Worm (Caenorhabditis elegans) whole organism, L4 larva: ENCODE data around the gene gcy-32.

ENCODE experiments used
- F49E8.2 ChIP-seq: sonication (generic microtip); optimal IDR thresholded peaks from 2 replicates; lab custom pipeline; 2016; ENCODE audit warnings: missing compliant biosample characterization, mild to moderate bottlenecking, missing genetic modification characterization, borderline replicate concordance
- T26A8.4 ChIP-seq: fragments of 200-800 bp; sonication (Bioruptor generic); IDR thresholded peaks from 2 replicates; pipeline ENCODE4 v1.3.6; 2022; ENCODE audit warnings: missing genetic modification characterization, missing compliant biosample characterization
- Y75B8A.6 ChIP-seq: fragments of 200-800 bp; sonication (Bioruptor generic); IDR thresholded peaks from 2 replicates; pipeline ENCODE4 v1.3.6; 2022; ENCODE audit warnings: missing genetic modification reagents, missing genetic modification characterization, missing compliant biosample characterization
- aha-1 ChIP-seq: fragments of 150-350 bp; peaks from one replicate; lab custom pipeline; 2014; ENCODE audit warnings: missing biosample characterization, missing genetic modification characterization
- arid-1 ChIP-seq: fragments of 200-800 bp; sonication (Bioruptor generic); conservative IDR thresholded peaks from 2 replicates; pipeline ENCODE4 v1.3.6; 2022; ENCODE audit warnings: missing genetic modification reagents, missing genetic modification characterization, missing compliant biosample characterization
- attf-4 ChIP-seq: sonication (generic microtip); optimal IDR thresholded peaks from 3 replicates; lab custom pipeline; 2017; ENCODE audit warnings: missing biosample characterization, missing genetic modification characterization
- ceh-28 ChIP-seq: fragments of 150-350 bp; optimal IDR thresholded peaks from 2 replicates; lab custom pipeline; 2014; ENCODE audit warnings: missing biosample characterization, missing genetic modification reagents, missing genetic modification characterization
- cey-2 ChIP-seq: sonication (generic microtip); optimal IDR thresholded peaks from 3 replicates; lab custom pipeline; 2017; ENCODE audit warnings: missing genetic modification characterization, mild to moderate bottlenecking, missing compliant biosample characterization, antibody characterized with exemption, borderline replicate concordance; ENCODE audit not compliant: insufficient read depth
- daf-16 ChIP-seq, 3 experiments: sonication (generic microtip); optimal IDR thresholded peaks; 2 replicates each; lab custom pipeline; 2016 to 2017; ENCODE audit warnings: missing genetic modification characterization in 3 of 3, missing genetic modification reagents in 3 of 3, mild to moderate bottlenecking in 2 of 3, missing compliant biosample characterization in 2 of 3, missing biosample characterization in 1 of 3, moderate library complexity in 1 of 3
- daf-8 ChIP-seq: fragments of 200-800 bp; sonication (Bioruptor generic); IDR thresholded peaks from 2 replicates; pipeline ENCODE4 v1.3.6; 2022; ENCODE audit warnings: missing genetic modification characterization, missing compliant biosample characterization
- duxl-1 ChIP-seq: sonication (generic microtip); optimal IDR thresholded peaks from 2 replicates; lab custom pipeline; 2016; ENCODE audit warnings: mild to moderate bottlenecking, missing genetic modification characterization, moderate library complexity, missing compliant biosample characterization; ENCODE audit not compliant: poor library complexity
- dve-1 ChIP-seq: sonication (generic microtip); optimal IDR thresholded peaks from 2 replicates; lab custom pipeline; 2017; ENCODE audit warnings: antibody characterized with exemption, mild to moderate bottlenecking, missing genetic modification characterization, missing compliant biosample characterization; ENCODE audit not compliant: insufficient read depth
- hlh-11 ChIP-seq: fragments of 200-800 bp; sonication (Bioruptor generic); optimal IDR thresholded peaks from 2 replicates; lab custom pipeline; 2018; ENCODE audit warnings: mild to moderate bottlenecking, missing genetic modification characterization, missing compliant biosample characterization
- hmg-1.1 ChIP-seq: fragments of 200-800 bp; sonication (Bioruptor generic); IDR thresholded peaks from 2 replicates; pipeline ENCODE4 v1.3.6; 2022; ENCODE audit warnings: missing genetic modification reagents, missing genetic modification characterization, missing compliant biosample characterization
- lin-1 ChIP-seq: fragments of 200-800 bp; sonication (Bioruptor generic); IDR thresholded peaks from 2 replicates; pipeline ENCODE4 v1.3.6; 2022; ENCODE audit warnings: missing genetic modification reagents, missing genetic modification characterization, missing compliant biosample characterization
- lin-13 ChIP-seq: fragments of 150-350 bp; optimal IDR thresholded peaks from 2 replicates; lab custom pipeline; 2014; ENCODE audit warnings: missing biosample characterization, missing genetic modification reagents, missing genetic modification characterization
- lir-3 ChIP-seq: sonication (generic microtip); optimal IDR thresholded peaks from 2 replicates; lab custom pipeline; 2016; ENCODE audit warnings: mild to moderate bottlenecking, missing genetic modification characterization, missing compliant biosample characterization
- mdl-1 ChIP-seq, 2 experiments: fragments of 150-350 bp in 1 of 2; sonication (generic microtip) in 1 of 2; optimal IDR thresholded peaks; 2 replicates each; lab custom pipeline; 2014 to 2017; ENCODE audit warnings: missing biosample characterization in 2 of 2, missing genetic modification characterization in 2 of 2
- mdt-29 ChIP-seq: fragments of 200-800 bp; sonication (Bioruptor generic); IDR thresholded peaks from 2 replicates; pipeline ENCODE4 v1.3.6; 2022; ENCODE audit warnings: missing genetic modification reagents, missing genetic modification characterization, missing compliant biosample characterization
- nhr-11 ChIP-seq: fragments of 150-350 bp; optimal IDR thresholded peaks from 2 replicates; lab custom pipeline; 2014; ENCODE audit warnings: missing biosample characterization, missing genetic modification characterization
- nhr-28 ChIP-seq: fragments of 150-350 bp; optimal IDR thresholded peaks from 2 replicates; lab custom pipeline; 2014; ENCODE audit warnings: missing biosample characterization, missing genetic modification characterization
- nhr-48 ChIP-seq: sonication (generic microtip); optimal IDR thresholded peaks from 2 replicates; lab custom pipeline; 2016; ENCODE audit warnings: mild to moderate bottlenecking, missing genetic modification characterization, missing compliant biosample characterization
- pqm-1 ChIP-seq: sonication (generic microtip); optimal IDR thresholded peaks from 2 replicates; lab custom pipeline; 2017; ENCODE audit warnings: missing biosample characterization, missing genetic modification characterization
- sdz-12 ChIP-seq: fragments of 200-800 bp; sonication (Bioruptor generic); optimal IDR thresholded peaks from 2 replicates; lab custom pipeline; 2018; ENCODE audit warnings: mild to moderate bottlenecking, missing genetic modification characterization, missing compliant biosample characterization
- set-16 ChIP-seq: fragments of 200-800 bp; sonication (Bioruptor generic); IDR thresholded peaks from 2 replicates; pipeline ENCODE4 v1.3.6; 2022; ENCODE audit warnings: missing genetic modification reagents, missing genetic modification characterization, missing compliant biosample characterization
- spr-1 ChIP-seq: sonication (generic microtip); optimal IDR thresholded peaks from 2 replicates; lab custom pipeline; 2016; ENCODE audit warnings: mild to moderate bottlenecking, missing genetic modification characterization, missing compliant biosample characterization
- tra-1 ChIP-seq: fragments of 200-800 bp; sonication (Bioruptor generic); IDR thresholded peaks from 2 replicates; pipeline ENCODE4 v1.3.6; 2022; ENCODE audit warnings: missing genetic modification reagents, missing genetic modification characterization, missing compliant biosample characterization
- unc-39 ChIP-seq: sonication (generic microtip); optimal IDR thresholded peaks from 2 replicates; lab custom pipeline; 2017; ENCODE audit warnings: missing biosample characterization, missing genetic modification characterization
- unc-62 ChIP-seq, 3 experiments: fragments of 150-350 bp in 1 of 3; sonication (generic microtip); optimal IDR thresholded peaks in 2 of 3; peaks in 1 of 3; 1 replicate in 1 of 3; 2 replicates in 2 of 3; lab custom pipeline; 2014 to 2017; ENCODE audit warnings: missing biosample characterization in 3 of 3, missing genetic modification characterization in 3 of 3, missing genetic modification reagents in 3 of 3, missing genotype in 1 of 3
- zfp-3 ChIP-seq: fragments of 200-800 bp; sonication (Bioruptor generic); conservative IDR thresholded peaks from 2 replicates; pipeline ENCODE4 v1.3.6; 2022; ENCODE audit warnings: missing genetic modification reagents, missing genetic modification characterization, missing compliant biosample characterization

The gcy-32 gene

ce11 chrV:13957691-13958090 lies 42.4 kb upstream of the gcy-32 start:
- TF ChIP-seq aha-1 (tag; lab: Kevin White, UChicago) (peak; percentile 91), zfp-3 (GFP tag; lab: Robert Waterston, UW) (no peak), hmg-1.1 (GFP tag; lab: Robert Waterston, UW) (no peak), attf-4 (tag; lab: Kevin White, UChicago) (no peak), lin-1 (no peak)

ce11 chrV:13955370-13956089 lies 40.2 kb upstream of the gcy-32 start:
- TF ChIP-seq ceh-28 (tag; lab: Kevin White, UChicago) (no peak), unc-62 (GFP tag; optimal IDR thresholded peaks at IDR 0.05 in 1 of 2; lab: Kevin White, UChicago) (peak in 1 of 2 experiments; percentile 91), unc-62 (tag; optimal IDR thresholded peaks at IDR 0.05; lab: Kevin White, UChicago) (no peak), daf-16 (GFP tag; optimal IDR thresholded peaks at IDR 0.05; lab: Kevin White, UChicago) (no peak), daf-16 (tag; optimal IDR thresholded peaks at IDR 0.05; lab: Kevin White, UChicago) (peak; percentile 29), dve-1 (tag; lab: Kevin White, UChicago) (peak; percentile 18)

ce11 chrV:13954056-13954455 lies 38.8 kb upstream of the gcy-32 start, which contains the start of gene swt-6:
Gene swt-6, plus strand, starts transcription at chrV:13954356.
- peak; percentile 7 for TF ChIP-seq aha-1 (tag; lab: Kevin White, UChicago)
- no peak for TF ChIP-seq arid-1
- no peak for TF ChIP-seq Y75B8A.6
- peak; percentile 17 for TF ChIP-seq pqm-1 (tag; lab: Kevin White, UChicago)
- TF ChIP-seq unc-62 (GFP tag; optimal IDR thresholded peaks at IDR 0.05 in 1 of 2; lab: Kevin White, UChicago), result no peak
- no peak for TF ChIP-seq unc-62 (tag; optimal IDR thresholded peaks at IDR 0.05; lab: Kevin White, UChicago)
- TF ChIP-seq unc-39, result no peak
- TF ChIP-seq lir-3, result no peak
- TF ChIP-seq cey-2 (tag; lab: Kevin White, UChicago), result no peak
- TF ChIP-seq mdt-29 (GFP tag; lab: Robert Waterston, UW), result no peak
- no peak for TF ChIP-seq hlh-11 (tag; lab: Kevin White, UChicago)
- peak; percentile 87 for TF ChIP-seq nhr-28

ce11 chrV:13953191-13953590 lies 37.9 kb upstream of the gcy-32 start, which contains the start of gene R10D12.8:
Gene R10D12.8, minus strand, starts transcription at chrV:13953291.
- TF ChIP-seq nhr-28, result peak; percentile 10
- TF ChIP-seq tra-1, result no peak

ce11 chrV:13949752-13950151 lies 34.5 kb upstream of the gcy-32 start, which contains the start of gene R10D12.7:
Gene R10D12.7, plus strand, starts transcription at chrV:13950052.
- TF ChIP-seq nhr-11, result no peak
- no peak for TF ChIP-seq sdz-12
- TF ChIP-seq F49E8.2 (tag; lab: Kevin White, UChicago), result no peak
- TF ChIP-seq unc-62 (GFP tag; optimal IDR thresholded peaks at IDR 0.05 in 1 of 2; lab: Kevin White, UChicago), result no peak
- TF ChIP-seq unc-62 (tag; optimal IDR thresholded peaks at IDR 0.05; lab: Kevin White, UChicago), result no peak
- no peak for TF ChIP-seq mdl-1 (tag; optimal IDR thresholded peaks at IDR 0.05; lab: Kevin White, UChicago)
- TF ChIP-seq T26A8.4 (GFP tag; lab: Robert Waterston, UW), result no peak
- no peak for TF ChIP-seq set-16 (GFP tag; lab: Robert Waterston, UW)
- no peak for TF ChIP-seq duxl-1 (tag; lab: Kevin White, UChicago)
- no peak for TF ChIP-seq daf-8 (GFP tag; lab: Robert Waterston, UW)
- no peak for TF ChIP-seq nhr-48

- TF ChIP-seq nhr-28 (peak; percentile 52), lin-13 (no peak), spr-1 (tag; lab: Kevin White, UChicago) (no peak), pqm-1 (tag; lab: Kevin White, UChicago) (peak; percentile 3)
- TF ChIP-seq, all 104 proteins: peak for 2
Measured at ce11 chrV:13949010-13949409, 33.7 kb upstream of the gcy-32 start, which contains the start of gene R10D12.6. Gene R10D12.6, plus strand, starts transcription at chrV:13949310.
